Comparison of ENCODE assay signal across 1 fruit fly cellular context in the genomic region with DNA sequence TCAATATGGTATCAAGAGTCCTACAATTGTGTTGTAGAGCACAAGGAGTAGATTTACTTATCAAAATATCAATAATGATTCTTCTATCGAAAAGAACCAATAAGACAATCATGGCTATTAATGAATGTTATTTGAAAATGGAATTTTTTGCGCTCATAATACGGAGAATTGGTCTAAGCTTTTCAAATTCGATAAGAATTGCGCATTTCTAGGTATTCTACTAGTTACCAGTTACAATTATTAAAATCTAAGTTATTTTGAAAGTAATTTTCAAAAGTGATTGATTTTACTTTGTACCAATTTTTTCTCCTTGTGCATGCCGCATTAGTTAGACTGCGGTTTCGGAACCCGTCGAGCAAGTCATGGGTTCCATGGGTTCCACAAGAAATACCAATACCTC.
TF ChIP-seq lines count a peak whose summit lies in the region.

No protein-coding gene starts in this region.

TF ChIP-seq in whole organism, prepupa, 60 proteins besides CTCF, POLR2A, EP300 and RAD21 (continued from another document):
- no peak for TF ChIP-seq eg (GFP tag; IDR thresholded peaks at IDR 0.05; lab: Robert Waterston, UW)
- TF ChIP-seq net (GFP tag; optimal IDR thresholded peaks at IDR 0.05; lab: Kevin White, UChicago) = no peak
- TF ChIP-seq pdm3 (GFP tag; optimal IDR thresholded peaks at IDR 0.05; lab: Kevin White, UChicago) = no peak
- peak; percentile 36 for TF ChIP-seq svp (GFP tag; lab: Kevin White, UChicago)
- no peak for TF ChIP-seq CG6792 (GFP tag; optimal IDR thresholded peaks at IDR 0.05; lab: Kevin White, UChicago)
- no peak for TF ChIP-seq ss (GFP tag; optimal IDR thresholded peaks at IDR 0.05; lab: Kevin White, UChicago)
- TF ChIP-seq fd59A (GFP tag; optimal IDR thresholded peaks at IDR 0.05; lab: Kevin White, UChicago) = peak; percentile 4
- TF ChIP-seq Hr4 (GFP tag; optimal IDR thresholded peaks at IDR 0.05; lab: Kevin White, UChicago) = peak; percentile 16
- no peak for TF ChIP-seq CG8119 (GFP tag; IDR thresholded peaks at IDR 0.05; lab: Robert Waterston, UW)
- TF ChIP-seq Sox15 (GFP tag; optimal IDR thresholded peaks at IDR 0.05; lab: Kevin White, UChicago) = no peak
- TF ChIP-seq Eip93F (GFP tag; optimal IDR thresholded peaks at IDR 0.05; lab: Kevin White, UChicago) = no peak
- TF ChIP-seq CG3919 (GFP tag; optimal IDR thresholded peaks at IDR 0.05; lab: Kevin White, UChicago) = no peak
- no peak for TF ChIP-seq Lpt (GFP tag; optimal IDR thresholded peaks at IDR 0.05; lab: Kevin White, UChicago)
- TF ChIP-seq salr (GFP tag; optimal IDR thresholded peaks at IDR 0.05; lab: Kevin White, UChicago) = no peak
- TF ChIP-seq CG6808 (GFP tag; optimal IDR thresholded peaks at IDR 0.05; lab: Kevin White, UChicago) = no peak
- TF ChIP-seq Sox102F (GFP tag; optimal IDR thresholded peaks at IDR 0.05; lab: Kevin White, UChicago) = no peak
- TF ChIP-seq CG32006 (GFP tag; optimal IDR thresholded peaks at IDR 0.05; lab: Kevin White, UChicago) = peak; percentile 25
- no peak for TF ChIP-seq fkh (GFP tag; optimal IDR thresholded peaks at IDR 0.05; lab: Kevin White, UChicago)
- TF ChIP-seq CG31627 (GFP tag; optimal IDR thresholded peaks at IDR 0.05; lab: Kevin White, UChicago) = peak; percentile 31
- no peak for TF ChIP-seq CG11902 (GFP tag; optimal IDR thresholded peaks at IDR 0.05; lab: Kevin White, UChicago)
- no peak for TF ChIP-seq CG8632 (GFP tag; optimal IDR thresholded peaks at IDR 0.05; lab: Kevin White, UChicago)
- TF ChIP-seq spab (GFP tag; optimal IDR thresholded peaks at IDR 0.05; lab: Kevin White, UChicago) = no peak
